Fruit fly (Drosophila melanogaster) whole organism, pupa: Measurements from ENCODE around the gene Kal1.

Source experiments
- CG10348 ChIP-seq: fragments of 200-800 bp; sonication (Bioruptor generic); IDR thresholded peaks from 2 replicates; pipeline ENCODE4 v1.3.6; 2022; ENCODE audit warnings: missing biosample characterization, missing genetic modification characterization
- CG32121 ChIP-seq: fragments of 200-800 bp; sonication (Bioruptor generic); IDR thresholded peaks from 2 replicates; pipeline ENCODE4 v1.3.6; 2022; ENCODE audit warnings: missing biosample characterization, missing genetic modification characterization
- CG9948 ChIP-seq: fragments of 200-800 bp; sonication (Bioruptor generic); optimal IDR thresholded peaks from 2 replicates; lab custom pipeline; 2018; ENCODE audit warnings: missing biosample characterization, mild to moderate bottlenecking, missing genetic modification characterization, moderate library complexity
- EcR ChIP-seq: fragments of 200-800 bp; sonication (Bioruptor generic); optimal IDR thresholded peaks from 3 replicates; lab custom pipeline; 2019; ENCODE audit warnings: missing biosample characterization, missing genetic modification characterization, mild to moderate bottlenecking, moderate library complexity, missing genetic modification reagents
- fd96Ca ChIP-seq: fragments of 200-800 bp; sonication (Bioruptor generic); IDR thresholded peaks from 3 replicates; pipeline ENCODE4 v1.3.6; 2022; ENCODE audit warnings: missing biosample characterization, missing genetic modification characterization

DNA sequence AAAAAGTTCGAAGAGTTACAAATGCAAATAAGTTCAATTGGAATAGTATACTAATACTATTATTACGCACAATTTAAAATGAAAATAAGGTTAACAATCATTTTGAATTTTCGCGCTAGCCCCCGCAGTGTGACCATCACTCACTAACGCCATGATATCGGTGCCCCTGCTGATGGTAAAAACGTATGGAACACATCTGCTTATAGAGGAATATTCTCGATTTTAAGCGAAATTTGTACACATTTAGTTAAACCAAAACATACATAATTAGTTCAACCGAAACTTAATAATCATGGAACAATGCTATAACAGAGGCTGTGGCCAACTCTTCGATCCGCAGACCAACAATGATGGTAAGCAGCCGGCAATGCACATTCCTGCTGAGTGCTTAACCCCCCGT lies 45.0 kb downstream of the Kal1 start, which contains the start of gene mora:
- no peak for TF ChIP-seq CG10348 (GFP tag; lab: Robert Waterston, UW)
- TF ChIP-seq fd96Ca (GFP tag; lab: Robert Waterston, UW) = no peak
- no peak for TF ChIP-seq CG9948
- TF ChIP-seq EcR (GFP tag; lab: Kevin White, UChicago) = no peak
- TF ChIP-seq CG32121 (GFP tag; lab: Robert Waterston, UW) = no peak
